Fruit fly (Drosophila melanogaster) whole organism: ENCODE measurements around the gene CG7276.

ENCODE experiments used
- CG8478 ChIP-seq: fragments of >200 bp; optimal IDR thresholded peaks from 2 replicates; lab custom pipeline; 2018; ENCODE audit warnings: inconsistent platforms
- Dll ChIP-seq: fragments of >200 bp; optimal IDR thresholded peaks from 2 replicates; lab custom pipeline; 2017
- psq ChIP-seq: fragments of >200 bp; optimal IDR thresholded peaks from 2 replicates; lab custom pipeline; 2017
- usp ChIP-seq: fragments of >200 bp; optimal IDR thresholded peaks from 2 replicates; lab custom pipeline; 2017; ENCODE audit warnings: missing biosample characterization, missing genetic modification characterization, mixed read lengths

- TF ChIP-seq CG8478 (no peak), usp (no peak), Dll (lab: Kevin White, UChicago) (no peak), psq (no peak)
Measured at dm6 chr3L:15539903-15540409, 42.0 kb downstream of the CG7276 start.
